Fruit fly (Drosophila melanogaster) whole organism, embryonic: Measurements from ENCODE around the gene loqs.

Experiments used
- Aef1 ChIP-seq: fragments of 200-800 bp; sonication (Bioruptor generic); IDR thresholded peaks from 3 replicates; pipeline ENCODE4 v1.3.6; 2022; ENCODE audit warnings: missing biosample characterization, missing genetic modification characterization
- CG10543 ChIP-seq: fragments of 200-800 bp; sonication (Bioruptor generic); optimal IDR thresholded peaks from 3 replicates; lab custom pipeline; 2017; ENCODE audit warnings: missing biosample characterization, mild to moderate bottlenecking, missing genetic modification characterization, moderate library complexity
- CG10979 ChIP-seq: fragments of 200-800 bp; sonication (Bioruptor generic); optimal IDR thresholded peaks from 2 replicates; lab custom pipeline; 2018; ENCODE audit warnings: missing biosample characterization, mild to moderate bottlenecking, missing genetic modification characterization, moderate library complexity
- CG11695 ChIP-seq: fragments of 200-800 bp; sonication (Bioruptor generic); IDR thresholded peaks from 3 replicates; pipeline ENCODE4 v1.3.6; 2022; ENCODE audit warnings: missing biosample characterization, missing genetic modification characterization
- CG11696 ChIP-seq: fragments of 200-800 bp; sonication (Bioruptor generic); IDR thresholded peaks from 2 replicates; pipeline ENCODE4 v1.3.6; 2022; ENCODE audit warnings: missing biosample characterization, missing genetic modification characterization
- CG12769 ChIP-seq: fragments of 200-800 bp; sonication (Bioruptor generic); optimal IDR thresholded peaks from 2 replicates; lab custom pipeline; 2019; ENCODE audit warnings: missing biosample characterization, mild to moderate bottlenecking, missing genetic modification characterization, moderate library complexity
- CG1529 ChIP-seq: fragments of 200-800 bp; sonication (Bioruptor generic); optimal IDR thresholded peaks from 3 replicates; lab custom pipeline; 2018; ENCODE audit warnings: missing biosample characterization, missing genetic modification characterization
- CG17912 ChIP-seq: fragments of 200-800 bp; sonication (Bioruptor generic); optimal IDR thresholded peaks from 2 replicates; lab custom pipeline; 2018; ENCODE audit warnings: missing biosample characterization, mild to moderate bottlenecking, missing genetic modification characterization
- CG1832 ChIP-seq: fragments of 200-800 bp; sonication (Bioruptor generic); optimal IDR thresholded peaks from 2 replicates; lab custom pipeline; 2017; ENCODE audit warnings: missing biosample characterization, mild to moderate bottlenecking, missing genetic modification characterization, inconsistent platforms
- CG3726 ChIP-seq: fragments of 200-800 bp; sonication (Bioruptor generic); IDR thresholded peaks from 3 replicates; pipeline ENCODE4, ENCODE4 v1.3.6; 2022; ENCODE audit warnings: missing biosample characterization, missing genetic modification characterization
- CG7271 ChIP-seq: fragments of 200-800 bp; sonication (Bioruptor generic); optimal IDR thresholded peaks from 2 replicates; lab custom pipeline; 2018; ENCODE audit warnings: missing biosample characterization, mild to moderate bottlenecking, missing genetic modification characterization, moderate library complexity
- CG9797 ChIP-seq: fragments of 200-800 bp; sonication (Bioruptor generic); optimal IDR thresholded peaks from 3 replicates; lab custom pipeline; 2018; ENCODE audit warnings: missing biosample characterization, mild to moderate bottlenecking, missing genetic modification characterization
- CrebB ChIP-seq: fragments of 200-800 bp; sonication (Bioruptor generic); optimal IDR thresholded peaks from 3 replicates; lab custom pipeline; 2018; ENCODE audit warnings: missing biosample characterization, mild to moderate bottlenecking, missing genetic modification characterization
- Dbx ChIP-seq: fragments of 200-800 bp; sonication (Bioruptor generic); IDR thresholded peaks from 3 replicates; pipeline ENCODE4 v1.3.6; 2022; ENCODE audit warnings: missing biosample characterization, missing genetic modification characterization
- Dek ChIP-seq: fragments of 200-800 bp; sonication (Bioruptor generic); optimal IDR thresholded peaks from 3 replicates; lab custom pipeline; 2019; ENCODE audit warnings: missing biosample characterization, mild to moderate bottlenecking, missing genetic modification characterization, moderate library complexity
- Dref ChIP-seq: fragments of 200-800 bp; sonication (Bioruptor generic); IDR thresholded peaks from 2 replicates; pipeline ENCODE4 v1.3.6; 2022; ENCODE audit warnings: missing biosample characterization, missing genetic modification characterization
- HLH3B ChIP-seq: fragments of 200-800 bp; sonication (Bioruptor generic); IDR thresholded peaks from 2 replicates; pipeline ENCODE4 v1.3.6; 2022; ENCODE audit warnings: missing biosample characterization, missing genetic modification characterization
- HLHmδ ChIP-seq: fragments of 200-800 bp; sonication (Bioruptor generic); optimal IDR thresholded peaks from 2 replicates; lab custom pipeline; 2018; ENCODE audit warnings: missing biosample characterization, mild to moderate bottlenecking, missing genetic modification characterization, moderate library complexity
- HmgD ChIP-seq: fragments of 200-800 bp; sonication (Bioruptor generic); optimal IDR thresholded peaks from 3 replicates; lab custom pipeline; 2016; ENCODE audit warnings: missing biosample characterization, missing genetic modification characterization
- Max ChIP-seq: fragments of 200-800 bp; sonication (Bioruptor generic); optimal IDR thresholded peaks from 2 replicates; lab custom pipeline; 2016; ENCODE audit warnings: missing biosample characterization, mild to moderate bottlenecking, missing genetic modification characterization
- Myb ChIP-seq: fragments of 200-800 bp; sonication (Bioruptor generic); optimal IDR thresholded peaks from 2 replicates; lab custom pipeline; 2016; ENCODE audit warnings: missing biosample characterization, missing genetic modification characterization
- NFAT ChIP-seq: fragments of 200-800 bp; sonication (Bioruptor generic); IDR thresholded peaks from 2 replicates; pipeline ENCODE4 v1.3.6; 2022; ENCODE audit warnings: missing biosample characterization, missing genetic modification characterization
- Nf-YA ChIP-seq: fragments of 200-800 bp; sonication (Bioruptor generic); IDR thresholded peaks from 2 replicates; pipeline ENCODE4 v1.3.6; 2022; ENCODE audit warnings: missing biosample characterization, missing genetic modification characterization
- NfI ChIP-seq: fragments of 200-800 bp; sonication (Bioruptor generic); optimal IDR thresholded peaks from 3 replicates; lab custom pipeline; 2018; ENCODE audit warnings: missing biosample characterization, mild to moderate bottlenecking, missing genetic modification characterization, moderate library complexity
- Oli ChIP-seq: fragments of 200-800 bp; sonication (Bioruptor generic); optimal IDR thresholded peaks from 2 replicates; lab custom pipeline; 2018; ENCODE audit warnings: missing biosample characterization, mild to moderate bottlenecking, missing genetic modification characterization, moderate library complexity
- Side ChIP-seq: fragments of 200-800 bp; sonication (Bioruptor generic); optimal IDR thresholded peaks from 2 replicates; lab custom pipeline; 2016; ENCODE audit warnings: missing biosample characterization, missing genetic modification characterization
- Sox100B ChIP-seq: fragments of 200-800 bp; sonication (Bioruptor generic); optimal IDR thresholded peaks from 3 replicates; lab custom pipeline; 2018; ENCODE audit warnings: missing biosample characterization, mild to moderate bottlenecking, missing genetic modification characterization
- Ssrp ChIP-seq: fragments of 200-800 bp; sonication (Bioruptor generic); optimal IDR thresholded peaks from 2 replicates; lab custom pipeline; 2018; ENCODE audit warnings: missing biosample characterization, mild to moderate bottlenecking, missing genetic modification characterization, moderate library complexity
- TFAM ChIP-seq: fragments of 200-800 bp; sonication (Bioruptor generic); optimal IDR thresholded peaks from 2 replicates; lab custom pipeline; 2017; ENCODE audit warnings: missing biosample characterization, missing genetic modification characterization, inconsistent platforms
- ab ChIP-seq: fragments of 200-800 bp; sonication (Bioruptor generic); optimal IDR thresholded peaks from 2 replicates; lab custom pipeline; 2016; ENCODE audit warnings: missing biosample characterization, missing genetic modification characterization
- bcd ChIP-seq: fragments of 200-800 bp; sonication (Bioruptor generic); optimal IDR thresholded peaks from 2 replicates; lab custom pipeline; 2017; ENCODE audit warnings: missing biosample characterization, mild to moderate bottlenecking, missing genetic modification characterization
- bsh ChIP-seq, 2 experiments: fragments of 200-800 bp; sonication (Bioruptor generic); optimal IDR thresholded peaks; 2 replicates each; lab custom pipeline; 2017 to 2018; ENCODE audit warnings: mild to moderate bottlenecking in 2 of 2, missing biosample characterization in 2 of 2, missing genetic modification characterization in 2 of 2, moderate library complexity in 1 of 2
- corto ChIP-seq: fragments of 200-800 bp; sonication (Bioruptor generic); optimal IDR thresholded peaks from 2 replicates; lab custom pipeline; 2016; ENCODE audit warnings: missing biosample characterization, mild to moderate bottlenecking, missing genetic modification characterization, moderate library complexity
- crol ChIP-seq: fragments of 200-800 bp; sonication (Bioruptor generic); IDR thresholded peaks from 2 replicates; pipeline ENCODE4 v1.3.6; 2022; ENCODE audit warnings: missing biosample characterization, missing genetic modification characterization
- dan ChIP-seq: fragments of 200-800 bp; sonication (Bioruptor generic); IDR thresholded peaks from 2 replicates; pipeline ENCODE4 v1.3.6; 2022; ENCODE audit warnings: missing biosample characterization, missing genetic modification characterization
- exex ChIP-seq: fragments of 200-800 bp; sonication (Bioruptor generic); optimal IDR thresholded peaks from 4 replicates; lab custom pipeline; 2018; ENCODE audit warnings: missing biosample characterization, mild to moderate bottlenecking, missing genetic modification characterization, moderate library complexity
- fu2 ChIP-seq: fragments of 200-800 bp; sonication (Bioruptor generic); optimal IDR thresholded peaks from 2 replicates; lab custom pipeline; 2016; ENCODE audit warnings: missing biosample characterization, missing genetic modification characterization
- h ChIP-seq: fragments of >200 bp; optimal IDR thresholded peaks from 2 replicates; lab custom pipeline; 2017
- ind ChIP-seq: fragments of 200-800 bp; sonication (Bioruptor generic); optimal IDR thresholded peaks from 3 replicates; lab custom pipeline; 2016; ENCODE audit warnings: missing biosample characterization, missing genetic modification characterization
- ken ChIP-seq: fragments of 200-800 bp; sonication (Bioruptor generic); IDR thresholded peaks from 3 replicates; pipeline ENCODE4 v1.3.6; 2022; ENCODE audit warnings: missing biosample characterization, missing genetic modification characterization
- oc ChIP-seq: fragments of 200-800 bp; sonication (Bioruptor generic); optimal IDR thresholded peaks from 2 replicates; lab custom pipeline; 2018; ENCODE audit warnings: missing biosample characterization, mild to moderate bottlenecking, missing genetic modification characterization, moderate library complexity
- org-1 ChIP-seq: fragments of 200-800 bp; sonication (Bioruptor generic); optimal IDR thresholded peaks from 2 replicates; lab custom pipeline; 2017; ENCODE audit warnings: missing biosample characterization, missing genetic modification characterization
- phol ChIP-seq: fragments of 200-800 bp; sonication (Bioruptor generic); optimal IDR thresholded peaks from 3 replicates; lab custom pipeline; 2018; ENCODE audit warnings: missing biosample characterization, mild to moderate bottlenecking, missing genetic modification characterization, moderate library complexity
- pros ChIP-seq: fragments of 200-800 bp; sonication (Bioruptor generic); optimal IDR thresholded peaks from 3 replicates; lab custom pipeline; 2019; ENCODE audit warnings: missing biosample characterization, mild to moderate bottlenecking, missing genetic modification characterization, moderate library complexity
- psq ChIP-seq: fragments of 200-800 bp; sonication (Bioruptor generic); optimal IDR thresholded peaks from 2 replicates; lab custom pipeline; 2017; ENCODE audit warnings: missing biosample characterization, missing genetic modification characterization
- sim ChIP-seq: fragments of 200-800 bp; sonication (Bioruptor generic); IDR thresholded peaks from 2 replicates; pipeline ENCODE4 v1.3.6; 2022; ENCODE audit warnings: missing biosample characterization, missing genetic modification characterization
- so ChIP-seq: fragments of 200-800 bp; sonication (Bioruptor generic); IDR thresholded peaks from 3 replicates; pipeline ENCODE4 v1.3.6; 2022; ENCODE audit warnings: missing biosample characterization, missing genetic modification characterization
- tgo ChIP-seq: fragments of 200-800 bp; sonication (Bioruptor generic); IDR thresholded peaks from 3 replicates; pipeline ENCODE4 v1.3.6; 2022; ENCODE audit warnings: missing biosample characterization, missing genetic modification characterization
- ttk ChIP-seq: fragments of 200-800 bp; sonication (Bioruptor generic); IDR thresholded peaks from 2 replicates; pipeline ENCODE4 v2.1.2; 2022; ENCODE audit warnings: missing biosample characterization, missing genetic modification characterization
- vfl ChIP-seq: fragments of 200-800 bp; sonication (Bioruptor generic); optimal IDR thresholded peaks from 2 replicates; lab custom pipeline; 2016; ENCODE audit warnings: missing biosample characterization, missing genetic modification characterization
- vnd ChIP-seq: fragments of 200-800 bp; sonication (Bioruptor generic); IDR thresholded peaks from 3 replicates; pipeline ENCODE4 v1.3.6; 2022; ENCODE audit warnings: missing biosample characterization, missing genetic modification characterization; ENCODE audit not compliant: partially characterized antibody
- wek ChIP-seq: fragments of 200-800 bp; sonication (Bioruptor generic); optimal IDR thresholded peaks from 3 replicates; lab custom pipeline; 2018; ENCODE audit warnings: missing biosample characterization, mild to moderate bottlenecking, missing genetic modification characterization, moderate library complexity

Gene loqs

dm6 chr2L:13387255-13387654 is 4.8 kb downstream of the loqs start, which contains the start of the genes Ing5 and CG7099:
Gene Ing5 (minus strand): TSS chr2L:13387312.
Gene CG7099 (plus strand): TSS chr2L:13387571.
- TF ChIP-seq pros (no peak), oc (tag; lab: Kevin White, UChicago) (peak; percentile 94), vfl (GFP tag; lab: Kevin White, UChicago) (peak; percentile 94), Side (peak; percentile 83), Dbx (GFP tag; lab: Robert Waterston, UW) (peak; percentile 96), CG1832 (GFP tag; lab: Kevin White, UChicago) (no peak), CG10979 (tag; lab: Kevin White, UChicago) (peak; percentile 94), org-1 (GFP tag; lab: Kevin White, UChicago) (peak; percentile 84), CG11695 (GFP tag; lab: Robert Waterston, UW) (peak; percentile 94), h (lab: Kevin White, UChicago) (no peak), Nf-YA (GFP tag; lab: Robert Waterston, UW) (peak; percentile 89), Ssrp (peak; percentile 97), crol (peak; percentile 55), Aef1 (GFP tag; lab: Robert Waterston, UW) (peak; percentile 98), corto (GFP tag; lab: Kevin White, UChicago) (peak; percentile 89), CG11696 (GFP tag; lab: Robert Waterston, UW) (peak; percentile 82), NFAT (GFP tag; lab: Robert Waterston, UW) (peak; percentile 95), CG10543 (peak; percentile 92), HmgD (GFP tag; lab: Kevin White, UChicago) (peak; percentile 60), CG9797 (GFP tag; lab: Kevin White, UChicago) (peak; percentile 22), Max (GFP tag; lab: Kevin White, UChicago) (peak; percentile 98), bcd (GFP tag; lab: Kevin White, UChicago) (peak; percentile 95), so (peak; percentile 94), ttk (GFP tag; lab: Robert Waterston, UW) (peak; percentile 95), CG7271 (peak; percentile 89), wek (peak; percentile 74), ab (GFP tag; lab: Kevin White, UChicago) (peak; percentile 89), CG1529 (peak; percentile 91), exex (tag; lab: Kevin White, UChicago) (peak; percentile 97), Dek (tag; lab: Kevin White, UChicago) (peak; percentile 94), dan (peak; percentile 87), tgo (GFP tag; lab: Robert Waterston, UW) (peak; percentile 96), CG3726 (GFP tag; lab: Robert Waterston, UW) (peak; percentile 94), Myb (GFP tag; lab: Kevin White, UChicago) (peak; percentile 64), vnd (GFP tag; lab: Robert Waterston, UW) (peak; percentile 57; the same call in 1 of the 3 replicates), HLH3B (GFP tag; lab: Robert Waterston, UW) (peak; percentile 96), psq (GFP tag; lab: Kevin White, UChicago) (peak; percentile 91), TFAM (GFP tag; lab: Kevin White, UChicago) (peak; percentile 53), Oli (tag; lab: Kevin White, UChicago) (peak; percentile 94), CG12769 (tag; lab: Kevin White, UChicago) (no peak), ken (GFP tag; lab: Robert Waterston, UW) (peak; percentile 97), fu2 (peak; percentile 82), bsh (GFP tag; optimal IDR thresholded peaks at IDR 0.05; lab: Kevin White, UChicago) (peak; percentile 75 to 97), NfI (GFP tag; lab: Kevin White, UChicago) (peak; percentile 97), sim (GFP tag; lab: Robert Waterston, UW) (peak; percentile 82; the same call in 1 of the 2 replicates), Sox100B (peak; percentile 92), CrebB (tag; lab: Kevin White, UChicago) (peak; percentile 89), HLHmδ (GFP tag; lab: Kevin White, UChicago) (no peak), CG17912 (GFP tag; lab: Kevin White, UChicago) (peak; percentile 83), ind (GFP tag; lab: Kevin White, UChicago) (peak; percentile 98), Dref (GFP tag; lab: Robert Waterston, UW) (peak; percentile 75), phol (peak; percentile 97)
